Worm (Caenorhabditis elegans): ENCODE measurements around the gene K01G5.8.

Gene K01G5.8

ce11 chrIII:10706972-10707438, 33.6 kb downstream of the K01G5.8 start, which contains the start of the genes Y39A1A.21 and Y39A1A.22 (continued):
- no peak for TF ChIP-seq mec-3 (tag; optimal IDR thresholded peaks at IDR 0.05; ENCODE audit: borderline replicate concordance)
- TF ChIP-seq ceh-22 (tag; optimal IDR thresholded peaks at IDR 0.05) = no peak
- no peak for TF ChIP-seq npax-4 (tag; optimal IDR thresholded peaks at IDR 0.05)
- peak; percentile 40 for TF ChIP-seq gmeb-2 (tag; optimal IDR thresholded peaks at IDR 0.05)
- no peak for TF ChIP-seq ceh-24 (tag; optimal IDR thresholded peaks at IDR 0.05)
- peak; percentile 70 for TF ChIP-seq fkh-10 (GFP tag; optimal IDR thresholded peaks at IDR 0.05)
- no peak for TF ChIP-seq ceh-19 (GFP tag; optimal IDR thresholded peaks at IDR 0.05)
- no peak for TF ChIP-seq sox-2 (GFP tag; IDR thresholded peaks at IDR 0.05)
- peak; percentile 8 for TF ChIP-seq zip-5 (tag; optimal IDR thresholded peaks at IDR 0.05)
- no peak for TF ChIP-seq sdc-2 (tag; optimal IDR thresholded peaks at IDR 0.05)
- no peak for TF ChIP-seq sox-4 (tag; optimal IDR thresholded peaks at IDR 0.05)
- TF ChIP-seq hlh-6 (tag; optimal IDR thresholded peaks at IDR 0.05) = no peak
- TF ChIP-seq ets-4 (tag; optimal IDR thresholded peaks at IDR 0.05) = no peak
- no peak for TF ChIP-seq madf-2 (tag; optimal IDR thresholded peaks at IDR 0.05)
- TF ChIP-seq syd-9 (tag; optimal IDR thresholded peaks at IDR 0.05) = no peak
- TF ChIP-seq ttx-3 (tag; optimal IDR thresholded peaks at IDR 0.05) = peak; percentile 5
- TF ChIP-seq ceh-45 (GFP tag; IDR thresholded peaks at IDR 0.05) = no peak
- TF ChIP-seq unc-55 (GFP tag; optimal IDR thresholded peaks at IDR 0.05) = no peak
- TF ChIP-seq ref-2 (tag; optimal IDR thresholded peaks at IDR 0.05) = peak; percentile 19
- TF ChIP-seq pha-2 (tag; optimal IDR thresholded peaks at IDR 0.05) = no peak
- TF ChIP-seq nhr-232 (tag; optimal IDR thresholded peaks at IDR 0.05) = no peak
- no peak for TF ChIP-seq pros-1 (tag; optimal IDR thresholded peaks at IDR 0.05)
- no peak for TF ChIP-seq elt-4 (tag; optimal IDR thresholded peaks at IDR 0.05)
- no peak for TF ChIP-seq ceh-9 (tag; optimal IDR thresholded peaks at IDR 0.05)

- TF ChIP-seq ceh-45 (GFP tag; IDR thresholded peaks at IDR 0.05) = no peak
- no peak for TF ChIP-seq K02D7.2 (tag; optimal IDR thresholded peaks at IDR 0.05)
- TF ChIP-seq hlh-15 (tag; optimal IDR thresholded peaks at IDR 0.05) = no peak
- no peak for TF ChIP-seq F13H6.1 (tag; optimal IDR thresholded peaks at IDR 0.05)
- no peak for TF ChIP-seq ceh-31 (tag; optimal IDR thresholded peaks at IDR 0.05)
- no peak for TF ChIP-seq ztf-16 (tag; optimal IDR thresholded peaks at IDR 0.05)
- TF ChIP-seq hlh-8 (tag; optimal IDR thresholded peaks at IDR 0.05) = no peak
- TF ChIP-seq mec-3 (tag; optimal IDR thresholded peaks at IDR 0.05; ENCODE audit: borderline replicate concordance) = no peak
- TF ChIP-seq nhr-11 (tag; optimal IDR thresholded peaks at IDR 0.05) = no peak
- TF ChIP-seq pha-4 (tag; optimal IDR thresholded peaks at IDR 0.05) = no peak
- no peak for TF ChIP-seq hlh-6 (tag; optimal IDR thresholded peaks at IDR 0.05)
- no peak for TF ChIP-seq zip-5 (tag; optimal IDR thresholded peaks at IDR 0.05)
- TF ChIP-seq Y22D7AL.16 (tag; optimal IDR thresholded peaks at IDR 0.05) = no peak
- TF ChIP-seq lin-11 (tag; optimal IDR thresholded peaks at IDR 0.05) = no peak
- no peak for TF ChIP-seq dve-1 (tag; optimal IDR thresholded peaks at IDR 0.05)
- TF ChIP-seq ceh-30 (tag; optimal IDR thresholded peaks at IDR 0.05) = no peak
- no peak for TF ChIP-seq ref-2 (tag; optimal IDR thresholded peaks at IDR 0.05)
- TF ChIP-seq pha-2 (tag; optimal IDR thresholded peaks at IDR 0.05) = no peak
Observed at ce11 chrIII:10706481-10706880, 34.1 kb downstream of the K01G5.8 start.

- no peak for TF ChIP-seq ahr-1 (tag; optimal IDR thresholded peaks at IDR 0.05)
- TF ChIP-seq eyg-1 (tag; optimal IDR thresholded peaks at IDR 0.05) = no peak
- TF ChIP-seq dve-1 (tag; optimal IDR thresholded peaks at IDR 0.05) = no peak
- TF ChIP-seq ref-2 (tag; optimal IDR thresholded peaks at IDR 0.05) = no peak
- TF ChIP-seq ceh-6 (GFP tag; optimal IDR thresholded peaks at IDR 0.05) = no peak
- TF ChIP-seq madf-2 (tag; optimal IDR thresholded peaks at IDR 0.05) = no peak
Observed at ce11 chrIII:10704499-10704898, 36.1 kb downstream of the K01G5.8 start.

- TF ChIP-seq gmeb-2 (tag; optimal IDR thresholded peaks at IDR 0.05) (no peak), dve-1 (tag; optimal IDR thresholded peaks at IDR 0.05) (no peak), ceh-19 (GFP tag; optimal IDR thresholded peaks at IDR 0.05) (no peak), pha-4 (tag; optimal IDR thresholded peaks at IDR 0.05) (no peak), ceh-2 (tag; optimal IDR thresholded peaks at IDR 0.05) (no peak), hlh-8 (tag; optimal IDR thresholded peaks at IDR 0.05) (no peak), fkh-10 (GFP tag; optimal IDR thresholded peaks at IDR 0.05) (no peak), ceh-31 (tag; optimal IDR thresholded peaks at IDR 0.05) (no peak), ceh-30 (tag; optimal IDR thresholded peaks at IDR 0.05) (no peak), che-1 (tag; optimal IDR thresholded peaks at IDR 0.05) (no peak), odd-2 (tag; optimal IDR thresholded peaks at IDR 0.05) (no peak), syd-9 (tag; optimal IDR thresholded peaks at IDR 0.05) (no peak)
Observed at ce11 chrIII:10703833-10704232, 36.7 kb downstream of the K01G5.8 start.

All from whole organism, late embryonic.